Worm (Caenorhabditis elegans) whole organism, L4 larva: ENCODE measurements around the gene F32D8.4.

Source experiments
- F49E8.2 ChIP-seq: sonication (generic microtip); optimal IDR thresholded peaks from 2 replicates; lab custom pipeline; 2016; ENCODE audit warnings: missing compliant biosample characterization, mild to moderate bottlenecking, missing genetic modification characterization, borderline replicate concordance
- ZK546.5 ChIP-seq, 2 experiments: sonication (generic microtip); optimal IDR thresholded peaks; 2 replicates each; lab custom pipeline; 2017; ENCODE audit warnings: missing biosample characterization in 2 of 2, missing genetic modification characterization in 2 of 2
- aha-1 ChIP-seq: fragments of 150-350 bp; peaks from one replicate; lab custom pipeline; 2014; ENCODE audit warnings: missing biosample characterization, missing genetic modification characterization
- aly-2 ChIP-seq: sonication (generic microtip); optimal IDR thresholded peaks from 2 replicates; lab custom pipeline; 2018; ENCODE audit warnings: missing biosample characterization, missing genetic modification characterization
- ces-1 ChIP-seq: fragments of 150-350 bp; sonication (generic microtip); optimal IDR thresholded peaks from 4 replicates; lab custom pipeline; 2014; ENCODE audit warnings: missing biosample characterization, missing genetic modification reagents, missing genetic modification characterization
- dpl-1 ChIP-seq: fragments of 150-350 bp; optimal IDR thresholded peaks from 2 replicates; lab custom pipeline; 2014; ENCODE audit warnings: missing biosample characterization, missing genetic modification reagents, missing genetic modification characterization
- egl-27 ChIP-seq: sonication (generic microtip); optimal IDR thresholded peaks from 3 replicates; lab custom pipeline; 2017; ENCODE audit warnings: missing biosample characterization, missing genetic modification reagents, missing genetic modification characterization
- fos-1 ChIP-seq: fragments of 150-350 bp; optimal IDR thresholded peaks from 2 replicates; lab custom pipeline; 2014; ENCODE audit warnings: missing biosample characterization, missing genetic modification characterization
- jun-1 ChIP-seq: fragments of 150-350 bp; optimal IDR thresholded peaks from 2 replicates; lab custom pipeline; 2014; ENCODE audit warnings: missing biosample characterization, missing genetic modification reagents, missing genetic modification characterization
- lsy-2 ChIP-seq, 2 experiments: fragments of 150-350 bp in 1 of 2; sonication (generic microtip) in 1 of 2; optimal IDR thresholded peaks; 2 replicates each; lab custom pipeline; 2014 to 2017; ENCODE audit warnings: missing biosample characterization in 2 of 2, missing genetic modification characterization in 2 of 2
- nhr-11 ChIP-seq: fragments of 150-350 bp; optimal IDR thresholded peaks from 2 replicates; lab custom pipeline; 2014; ENCODE audit warnings: missing biosample characterization, missing genetic modification characterization
- nhr-76 ChIP-seq: fragments of 150-350 bp; optimal IDR thresholded peaks from 2 replicates; lab custom pipeline; 2014; ENCODE audit warnings: missing biosample characterization, missing genetic modification characterization
- zag-1 ChIP-seq: fragments of 150-350 bp; optimal IDR thresholded peaks from 2 replicates; lab custom pipeline; 2014; ENCODE audit warnings: missing biosample characterization, missing genetic modification characterization

DNA sequence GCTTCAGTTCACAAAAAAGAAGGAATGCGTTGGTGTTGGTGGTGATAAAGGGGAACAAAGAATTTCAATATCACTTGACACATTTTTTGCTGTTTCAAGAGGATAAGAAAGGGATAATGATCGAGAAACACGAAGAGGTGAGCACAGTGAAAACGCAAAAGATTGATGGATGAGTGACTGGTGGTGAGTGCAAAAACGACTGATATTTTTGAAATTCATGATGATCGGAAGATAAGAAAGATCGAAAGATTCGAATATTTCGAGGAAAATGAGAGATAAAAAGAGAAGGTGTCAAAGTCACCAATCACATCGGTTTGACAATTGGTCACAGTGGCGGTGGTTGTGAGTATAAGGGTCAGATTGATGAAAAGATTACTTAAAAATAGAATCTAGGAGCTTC lies 22.6 kb upstream of the F32D8.4 start:
- TF ChIP-seq zag-1 (tag; lab: Kevin White, UChicago), result no peak
- TF ChIP-seq lsy-2 (tag; optimal IDR thresholded peaks at IDR 0.05; lab: Kevin White, UChicago), result no peak
- no peak for TF ChIP-seq jun-1 (tag; lab: Kevin White, UChicago)
- TF ChIP-seq fos-1 (tag; lab: Kevin White, UChicago), result no peak
- no peak for TF ChIP-seq aly-2 (tag; lab: Kevin White, UChicago)
- no peak for TF ChIP-seq ces-1 (GFP tag; lab: Kevin White, UChicago)
- TF ChIP-seq nhr-11 (tag; lab: Kevin White, UChicago), result no peak
- no peak for TF ChIP-seq dpl-1 (GFP tag; lab: Kevin White, UChicago)
- no peak for TF ChIP-seq F49E8.2 (tag; lab: Kevin White, UChicago)
- no peak for TF ChIP-seq nhr-76 (tag; lab: Kevin White, UChicago)
- no peak for TF ChIP-seq ZK546.5 (tag; optimal IDR thresholded peaks at IDR 0.05; lab: Kevin White, UChicago)
- TF ChIP-seq egl-27 (tag; lab: Kevin White, UChicago), result no peak
- TF ChIP-seq aha-1 (tag; lab: Kevin White, UChicago), result no peak
